Fruit fly (Drosophila melanogaster) whole organism, embryonic: ENCODE measurements around the gene Dh31.

Experiments used
- B-H1 ChIP-seq: fragments of 200-800 bp; sonication (Bioruptor generic); IDR thresholded peaks from 3 replicates; pipeline ENCODE4 v1.3.6; 2022; ENCODE audit warnings: missing biosample characterization, missing genetic modification characterization
- Blimp-1 ChIP-seq: fragments of 200-800 bp; sonication (Bioruptor generic); optimal IDR thresholded peaks from 3 replicates; lab custom pipeline; 2018; ENCODE audit warnings: missing biosample characterization, missing genetic modification characterization, mild to moderate bottlenecking, moderate library complexity, missing genetic modification reagents
- CG10462 ChIP-seq: fragments of 200-800 bp; sonication (Bioruptor generic); optimal IDR thresholded peaks from 2 replicates; lab custom pipeline; 2016; ENCODE audit warnings: missing biosample characterization, missing genetic modification characterization
- CG10959 ChIP-seq: fragments of 200-800 bp; sonication (Bioruptor generic); IDR thresholded peaks from 2 replicates; pipeline ENCODE4 v1.3.6; 2022; ENCODE audit warnings: missing biosample characterization, missing genetic modification characterization
- CG12071 ChIP-seq: fragments of 200-800 bp; sonication (Bioruptor generic); optimal IDR thresholded peaks from 3 replicates; lab custom pipeline; 2018; ENCODE audit warnings: missing biosample characterization, mild to moderate bottlenecking, missing genetic modification characterization
- CG12391 ChIP-seq: fragments of 200-800 bp; sonication (Bioruptor generic); optimal IDR thresholded peaks from 3 replicates; lab custom pipeline; 2018; ENCODE audit warnings: missing biosample characterization, mild to moderate bottlenecking, missing genetic modification characterization, moderate library complexity
- CG13123 ChIP-seq: fragments of 200-800 bp; sonication (Bioruptor generic); optimal IDR thresholded peaks from 2 replicates; lab custom pipeline; 2016; ENCODE audit warnings: missing biosample characterization, missing genetic modification characterization
- CG17612 ChIP-seq: fragments of 200-800 bp; sonication (Bioruptor generic); IDR thresholded peaks from 2 replicates; pipeline ENCODE4 v1.3.6; 2022; ENCODE audit warnings: missing biosample characterization, missing genetic modification characterization
- CG2202 ChIP-seq: fragments of 200-800 bp; sonication (Bioruptor generic); optimal IDR thresholded peaks from 2 replicates; lab custom pipeline; 2018; ENCODE audit warnings: missing biosample characterization, mild to moderate bottlenecking, missing genetic modification characterization
- CG2678 ChIP-seq: fragments of 200-800 bp; sonication (Bioruptor generic); optimal IDR thresholded peaks from 3 replicates; lab custom pipeline; 2019; ENCODE audit warnings: missing biosample characterization, mild to moderate bottlenecking, missing genetic modification characterization, moderate library complexity
- CG3726 ChIP-seq: fragments of 200-800 bp; sonication (Bioruptor generic); IDR thresholded peaks from 3 replicates; pipeline ENCODE4, ENCODE4 v1.3.6; 2022; ENCODE audit warnings: missing biosample characterization, missing genetic modification characterization
- CG4328 ChIP-seq: fragments of 200-800 bp; sonication (Bioruptor generic); optimal IDR thresholded peaks from 3 replicates; lab custom pipeline; 2017; ENCODE audit warnings: missing biosample characterization, missing genetic modification reagents, missing genetic modification characterization
- CG6689 ChIP-seq: fragments of 200-800 bp; sonication (Bioruptor generic); IDR thresholded peaks from 2 replicates; pipeline ENCODE4 v1.3.6; 2022; ENCODE audit warnings: missing biosample characterization, missing genetic modification characterization
- CG9437 ChIP-seq: fragments of 200-800 bp; sonication (Bioruptor generic); optimal IDR thresholded peaks from 2 replicates; lab custom pipeline; 2018; ENCODE audit warnings: missing biosample characterization, mild to moderate bottlenecking, missing genetic modification characterization
- CG9797 ChIP-seq: fragments of 200-800 bp; sonication (Bioruptor generic); optimal IDR thresholded peaks from 3 replicates; lab custom pipeline; 2018; ENCODE audit warnings: missing biosample characterization, mild to moderate bottlenecking, missing genetic modification characterization
- CG9817 ChIP-seq: fragments of 200-800 bp; sonication (Bioruptor generic); optimal IDR thresholded peaks from 2 replicates; lab custom pipeline; 2018; ENCODE audit warnings: missing biosample characterization, mild to moderate bottlenecking, missing genetic modification characterization, moderate library complexity
- D19A ChIP-seq: fragments of 200-800 bp; optimal IDR thresholded peaks from 3 replicates; lab custom pipeline; 2019; ENCODE audit warnings: missing biosample characterization, mild to moderate bottlenecking, missing genetic modification characterization, moderate library complexity
- Deaf1 ChIP-seq: fragments of 200-800 bp; optimal IDR thresholded peaks from 3 replicates; lab custom pipeline; 2019; ENCODE audit warnings: missing biosample characterization, mild to moderate bottlenecking, missing genetic modification characterization, moderate library complexity
- Dip3 ChIP-seq: fragments of 200-800 bp; sonication (Bioruptor generic); optimal IDR thresholded peaks from 3 replicates; lab custom pipeline; 2016; ENCODE audit warnings: missing biosample characterization, missing genetic modification characterization
- Drgx ChIP-seq: fragments of 200-800 bp; sonication (Bioruptor generic); IDR thresholded peaks from 2 replicates; pipeline ENCODE4 v1.3.6; 2022; ENCODE audit warnings: missing biosample characterization, missing genetic modification characterization
- GATAe ChIP-seq: fragments of 200-800 bp; sonication (Bioruptor generic); conservative IDR thresholded peaks from 2 replicates; pipeline ENCODE4 v1.3.6; 2022; ENCODE audit warnings: missing biosample characterization, missing genetic modification characterization
- H15 ChIP-seq: fragments of 200-800 bp; sonication (Bioruptor generic); IDR thresholded peaks from 3 replicates; pipeline ENCODE4 v1.3.6; 2022; ENCODE audit warnings: missing biosample characterization, missing genetic modification characterization
- Hsf ChIP-seq: fragments of 200-800 bp; sonication (Bioruptor generic); optimal IDR thresholded peaks from 3 replicates; lab custom pipeline; 2016; ENCODE audit warnings: missing biosample characterization, missing genetic modification characterization
- Mad ChIP-seq: fragments of 200-800 bp; sonication (Bioruptor generic); optimal IDR thresholded peaks from 2 replicates; lab custom pipeline; 2016; ENCODE audit warnings: missing biosample characterization, missing genetic modification characterization
- Meics ChIP-seq: fragments of 200-800 bp; sonication (Bioruptor generic); optimal IDR thresholded peaks from 2 replicates; lab custom pipeline; 2017; ENCODE audit warnings: missing biosample characterization, mild to moderate bottlenecking, missing genetic modification characterization
- NK7.1 ChIP-seq: fragments of 200-800 bp; sonication (Bioruptor generic); optimal IDR thresholded peaks from 3 replicates; lab custom pipeline; 2016; ENCODE audit warnings: missing biosample characterization, missing genetic modification characterization
- Nf-YA ChIP-seq: fragments of 200-800 bp; sonication (Bioruptor generic); IDR thresholded peaks from 2 replicates; pipeline ENCODE4 v1.3.6; 2022; ENCODE audit warnings: missing biosample characterization, missing genetic modification characterization
- Sry-β ChIP-seq: fragments of 200-800 bp; sonication (Bioruptor generic); optimal IDR thresholded peaks from 2 replicates; lab custom pipeline; 2018; ENCODE audit warnings: missing biosample characterization, mild to moderate bottlenecking, missing genetic modification characterization, moderate library complexity
- Sry-δ ChIP-seq: fragments of 200-800 bp; sonication (Bioruptor generic); optimal IDR thresholded peaks from 2 replicates; lab custom pipeline; 2016; ENCODE audit warnings: missing biosample characterization, missing genetic modification characterization
- Ssrp ChIP-seq: fragments of 200-800 bp; sonication (Bioruptor generic); optimal IDR thresholded peaks from 2 replicates; lab custom pipeline; 2018; ENCODE audit warnings: missing biosample characterization, mild to moderate bottlenecking, missing genetic modification characterization, moderate library complexity
- Stat92E ChIP-seq, 3 experiments: fragments of >200 bp in 2 of 3; fragments of 200-800 bp in 1 of 3; sonication (Bioruptor generic) in 1 of 3; optimal IDR thresholded peaks; 2 replicates each; lab custom pipeline; 2017 to 2019; ENCODE audit warnings: missing biosample characterization in 3 of 3, missing genetic modification characterization in 3 of 3, mild to moderate bottlenecking in 1 of 3, moderate library complexity in 1 of 3
- ase ChIP-seq: fragments of 200-800 bp; sonication (Bioruptor generic); IDR thresholded peaks from 3 replicates; pipeline ENCODE4 v1.3.6; 2022; ENCODE audit warnings: missing biosample characterization, missing genetic modification characterization
- cwo ChIP-seq: fragments of 200-800 bp; sonication (Bioruptor generic); optimal IDR thresholded peaks from 3 replicates; lab custom pipeline; 2017; ENCODE audit warnings: missing biosample characterization, missing genetic modification characterization, mild to moderate bottlenecking, moderate library complexity, missing genetic modification reagents
- exex ChIP-seq: fragments of 200-800 bp; sonication (Bioruptor generic); optimal IDR thresholded peaks from 4 replicates; lab custom pipeline; 2018; ENCODE audit warnings: missing biosample characterization, mild to moderate bottlenecking, missing genetic modification characterization, moderate library complexity
- gcm2 ChIP-seq: fragments of 200-800 bp; sonication (Bioruptor generic); optimal IDR thresholded peaks from 2 replicates; lab custom pipeline; 2016; ENCODE audit warnings: missing biosample characterization, missing genetic modification characterization
- ham ChIP-seq: fragments of 200-800 bp; sonication (Bioruptor generic); IDR thresholded peaks from 2 replicates; pipeline ENCODE4 v1.3.6; 2022; ENCODE audit warnings: missing biosample characterization, missing genetic modification characterization
- her ChIP-seq: fragments of 200-800 bp; sonication (Bioruptor generic); optimal IDR thresholded peaks from 2 replicates; lab custom pipeline; 2016; ENCODE audit warnings: missing biosample characterization, missing genetic modification characterization
- insv ChIP-seq, 2 experiments: fragments of 200-800 bp; sonication (Bioruptor generic); optimal IDR thresholded peaks; 3 replicates each; lab custom pipeline; 2016 to 2018; ENCODE audit warnings: missing biosample characterization in 2 of 2, missing genetic modification characterization in 2 of 2
- mam ChIP-seq: fragments of 200-800 bp; sonication (Bioruptor generic); optimal IDR thresholded peaks from 3 replicates; lab custom pipeline; 2016; ENCODE audit warnings: missing biosample characterization, missing genetic modification characterization
- nerfin-2 ChIP-seq: fragments of 200-800 bp; sonication (Bioruptor generic); IDR thresholded peaks from 2 replicates; pipeline ENCODE4 v1.3.6; 2022; ENCODE audit warnings: missing biosample characterization, missing genetic modification characterization; ENCODE audit not compliant: partially characterized antibody
- oc ChIP-seq: fragments of 200-800 bp; sonication (Bioruptor generic); optimal IDR thresholded peaks from 2 replicates; lab custom pipeline; 2018; ENCODE audit warnings: missing biosample characterization, mild to moderate bottlenecking, missing genetic modification characterization, moderate library complexity
- pho ChIP-seq: fragments of 200-800 bp; sonication (Bioruptor generic); optimal IDR thresholded peaks from 2 replicates; lab custom pipeline; 2016; ENCODE audit warnings: missing biosample characterization, missing genetic modification characterization
- pum ChIP-seq: fragments of 200-800 bp; sonication (Bioruptor generic); optimal IDR thresholded peaks from 2 replicates; lab custom pipeline; 2016; ENCODE audit warnings: missing biosample characterization, missing genetic modification characterization
- ro ChIP-seq: fragments of 200-800 bp; sonication (Bioruptor generic); IDR thresholded peaks from 2 replicates; pipeline ENCODE4 v1.3.6; 2022; ENCODE audit warnings: missing biosample characterization, missing genetic modification characterization
- sc ChIP-seq, 3 experiments: fragments of >200 bp in 2 of 3; fragments of 200-800 bp in 1 of 3; sonication (Bioruptor generic) in 1 of 3; optimal IDR thresholded peaks; 2 replicates in 2 of 3; 3 replicates in 1 of 3; lab custom pipeline; 2017; ENCODE audit warnings: mild to moderate bottlenecking in 1 of 3, missing biosample characterization in 1 of 3, missing genetic modification characterization in 1 of 3, missing genetic modification reagents in 1 of 3
- slbo ChIP-seq: fragments of 200-800 bp; sonication (Bioruptor generic); IDR thresholded peaks from 2 replicates; pipeline ENCODE4 v1.3.6; 2022; ENCODE audit warnings: missing biosample characterization, missing genetic modification characterization
- slou ChIP-seq: fragments of 200-800 bp; sonication (Bioruptor generic); optimal IDR thresholded peaks from 3 replicates; lab custom pipeline; 2016; ENCODE audit warnings: missing biosample characterization, missing genetic modification characterization
- sr ChIP-seq: fragments of 200-800 bp; sonication (Bioruptor generic); IDR thresholded peaks from 3 replicates; pipeline ENCODE4 v1.3.6; 2022; ENCODE audit warnings: missing biosample characterization, missing genetic modification characterization
- ssp ChIP-seq: fragments of 200-800 bp; sonication (Bioruptor generic); IDR thresholded peaks from 2 replicates; pipeline ENCODE4 v1.3.6; 2022; ENCODE audit warnings: missing biosample characterization, missing genetic modification characterization
- tx ChIP-seq: fragments of 200-800 bp; sonication (Bioruptor generic); optimal IDR thresholded peaks from 2 replicates; lab custom pipeline; 2016; ENCODE audit warnings: missing biosample characterization, missing genetic modification characterization
- unpg ChIP-seq: fragments of 200-800 bp; sonication (Bioruptor generic); optimal IDR thresholded peaks from 3 replicates; lab custom pipeline; 2018; ENCODE audit warnings: missing biosample characterization, mild to moderate bottlenecking, missing genetic modification characterization, moderate library complexity

Dh31 gene

DNA sequence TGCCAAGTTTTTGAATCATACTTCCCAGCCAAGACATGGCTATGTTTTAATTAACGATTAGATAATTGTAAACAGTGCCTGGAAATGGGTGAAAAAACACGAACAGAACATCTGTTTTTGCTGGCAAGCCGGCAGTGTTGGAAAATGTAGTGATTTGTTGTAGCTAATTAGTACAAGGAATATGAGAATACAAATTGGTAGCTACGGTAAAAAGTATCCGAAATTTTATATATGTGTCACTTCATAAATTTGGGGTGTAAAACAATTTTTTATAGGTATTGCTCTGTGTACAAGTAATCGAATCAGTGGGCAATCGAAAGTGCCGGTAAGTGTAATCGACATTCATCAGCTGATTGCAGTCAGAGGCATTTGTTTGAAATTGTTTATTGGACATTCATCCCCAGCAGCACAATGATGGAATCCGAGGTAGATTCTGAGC is 10.6 kb upstream of the Dh31 start, which contains the start of the genes mRpL51 and Uba4 (continued):
- peak; percentile 6 for TF ChIP-seq CG13123 (GFP tag; lab: Kevin White, UChicago)
- no peak for TF ChIP-seq CG9817 (tag; lab: Kevin White, UChicago)
- peak; percentile 43 for TF ChIP-seq Deaf1 (tag; lab: Kevin White, UChicago)
- no peak for TF ChIP-seq cwo (GFP tag; lab: Kevin White, UChicago)
- TF ChIP-seq CG2678 (tag; lab: Kevin White, UChicago), result no peak
- no peak for TF ChIP-seq ssp (GFP tag; lab: Robert Waterston, UW)
- TF ChIP-seq CG2202 (tag; lab: Kevin White, UChicago), result no peak
- TF ChIP-seq sc (optimal IDR thresholded peaks at IDR 0.05; lab: Kevin White, UChicago), result no peak
- TF ChIP-seq sc (GFP tag; optimal IDR thresholded peaks at IDR 0.05; lab: Kevin White, UChicago), result no peak
- TF ChIP-seq oc, result no peak
- no peak for TF ChIP-seq H15
- peak; percentile 74 for TF ChIP-seq Sry-δ (GFP tag; lab: Kevin White, UChicago)
- peak; percentile 56 for TF ChIP-seq pho (GFP tag; lab: Kevin White, UChicago)
- peak; percentile 41; the same call in 1 of the 2 replicates for TF ChIP-seq nerfin-2 (GFP tag; lab: Robert Waterston, UW)
- TF ChIP-seq tx (GFP tag; lab: Kevin White, UChicago), result peak; percentile 33
- no peak for TF ChIP-seq Meics (GFP tag; lab: Kevin White, UChicago)
- TF ChIP-seq ham (GFP tag; lab: Robert Waterston, UW), result no peak
- TF ChIP-seq slou (GFP tag; lab: Kevin White, UChicago), result peak; percentile 14
- TF ChIP-seq CG12071, result no peak
- TF ChIP-seq ro (GFP tag; lab: Robert Waterston, UW), result no peak
- no peak for TF ChIP-seq sr
- no peak for TF ChIP-seq Drgx (GFP tag; lab: Robert Waterston, UW)
- no peak for TF ChIP-seq CG9797 (GFP tag; lab: Kevin White, UChicago)
- TF ChIP-seq unpg, result peak; percentile 38
- TF ChIP-seq her (GFP tag; lab: Kevin White, UChicago), result peak; percentile 55
- TF ChIP-seq Stat92E (GFP tag; optimal IDR thresholded peaks at IDR 0.05; lab: Kevin White, UChicago), result no peak
- TF ChIP-seq CG4328, result no peak
- TF ChIP-seq ase (GFP tag; lab: Robert Waterston, UW), result no peak
- peak; percentile 24 for TF ChIP-seq Blimp-1 (GFP tag; lab: Kevin White, UChicago)
- no peak for TF ChIP-seq CG10462
- TF ChIP-seq Dip3 (GFP tag; lab: Kevin White, UChicago), result peak; percentile 33
- no peak for TF ChIP-seq Ssrp (tag; lab: Kevin White, UChicago)
- TF ChIP-seq CG12391 (tag; lab: Kevin White, UChicago), result peak; percentile 53
- TF ChIP-seq CG17612 (GFP tag; lab: Robert Waterston, UW), result no peak
- TF ChIP-seq exex (tag; lab: Kevin White, UChicago), result peak; percentile 57
- peak; percentile 55 for TF ChIP-seq mam (GFP tag; lab: Kevin White, UChicago)
- no peak for TF ChIP-seq D19A (tag; lab: Kevin White, UChicago)
- TF ChIP-seq CG10959, result no peak
- TF ChIP-seq CG3726 (GFP tag; lab: Robert Waterston, UW), result no peak
- no peak for TF ChIP-seq Sry-β (GFP tag; lab: Kevin White, UChicago)
- no peak for TF ChIP-seq slbo (GFP tag; lab: Robert Waterston, UW)
- TF ChIP-seq CG6689 (GFP tag; lab: Robert Waterston, UW), result no peak
- TF ChIP-seq Nf-YA (GFP tag; lab: Robert Waterston, UW), result no peak
- peak; percentile 7 for TF ChIP-seq Hsf (GFP tag; lab: Kevin White, UChicago)
- no peak for TF ChIP-seq B-H1
- no peak for TF ChIP-seq GATAe
- no peak for TF ChIP-seq insv (GFP tag; optimal IDR thresholded peaks at IDR 0.05; lab: Kevin White, UChicago)
- TF ChIP-seq CG9437, result no peak
- TF ChIP-seq gcm2 (GFP tag; lab: Kevin White, UChicago), result no peak
- peak; percentile 36 for TF ChIP-seq Mad (GFP tag; lab: Kevin White, UChicago)
- peak; percentile 25 for TF ChIP-seq pum
- no peak for TF ChIP-seq NK7.1 (GFP tag; lab: Kevin White, UChicago)
